Fruit fly (Drosophila melanogaster): ENCODE data around the gene CG7568.
A peak's percentile ranks its signal among the peaks of the same experiment; 100 is the strongest.

The CG7568 gene

DNA sequence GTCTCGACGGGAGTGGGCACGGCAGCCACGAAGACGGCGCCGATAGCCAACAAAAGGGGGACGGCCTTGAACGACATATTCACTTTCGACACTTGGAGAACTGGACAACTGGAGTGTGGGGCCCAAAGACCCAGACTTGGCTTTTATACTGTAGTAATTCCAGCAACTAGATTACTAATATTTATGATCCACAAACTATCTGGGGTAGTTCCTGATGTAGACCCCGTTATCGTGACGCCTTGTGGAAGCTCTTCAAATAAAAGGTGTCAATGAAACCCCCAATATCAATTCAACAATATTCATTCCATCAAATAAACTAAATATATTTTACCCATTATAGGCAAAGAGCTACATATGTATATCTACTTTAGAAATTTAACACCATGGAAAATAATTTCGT lies 9.9 kb downstream of the CG7568 start, which contains the start of gene CG31041:
Gene CG31041 (minus strand): TSS at position 101 of the 400 bp plus-strand sequence.
- TF ChIP-seq Sp1 (GFP tag; optimal IDR thresholded peaks at IDR 0.05) = no peak
- TF ChIP-seq Abd-B (GFP tag; optimal IDR thresholded peaks at IDR 0.05) = no peak
- TF ChIP-seq CG32264 (GFP tag; optimal IDR thresholded peaks at IDR 0.05) = no peak
- no peak for TF ChIP-seq brk (GFP tag; optimal IDR thresholded peaks at IDR 0.05)
- TF ChIP-seq HLH106 (tag; optimal IDR thresholded peaks at IDR 0.05) = no peak
- no peak for TF ChIP-seq Hr83 (GFP tag; optimal IDR thresholded peaks at IDR 0.05; ENCODE audit: poor library complexity, severe bottlenecking)
- TF ChIP-seq dsf (GFP tag; optimal IDR thresholded peaks at IDR 0.05; ENCODE audit: borderline replicate concordance) = no peak
- no peak for TF ChIP-seq CrebA (GFP tag; optimal IDR thresholded peaks at IDR 0.05; ENCODE audit: borderline replicate concordance)

DNA sequence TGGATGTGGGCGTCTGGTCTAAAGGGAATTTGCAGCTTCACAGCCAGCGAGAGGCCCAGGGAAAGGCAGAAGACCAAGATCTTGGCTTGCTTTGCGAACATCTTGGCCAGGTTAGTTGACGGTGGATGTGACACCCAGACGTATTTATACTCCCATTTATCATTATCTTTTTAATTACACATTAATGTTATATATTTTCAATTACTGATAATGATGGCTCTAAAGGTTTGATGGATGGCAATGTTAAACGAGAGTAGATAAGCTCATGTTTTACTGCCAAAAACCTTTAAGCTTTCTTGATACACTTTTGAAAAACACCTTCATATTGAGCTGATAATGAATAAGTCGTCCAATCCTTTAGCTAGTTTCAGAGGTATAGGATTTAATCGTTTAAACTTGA lies 11.0 kb downstream of the CG7568 start, which contains the start of gene CG11470:
Gene CG11470 (minus strand): TSS at position 101 of the 400 bp plus-strand sequence.
- TF ChIP-seq CG9705 (GFP tag; optimal IDR thresholded peaks at IDR 0.05) (no peak), tai (GFP tag; optimal IDR thresholded peaks at IDR 0.05) (no peak), sage (GFP tag; optimal IDR thresholded peaks at IDR 0.05) (no peak), HLH106 (tag; optimal IDR thresholded peaks at IDR 0.05) (no peak), Vsx2 (GFP tag; optimal IDR thresholded peaks at IDR 0.05; ENCODE audit: partially characterized antibody) (no peak), OdsH (GFP tag; optimal IDR thresholded peaks at IDR 0.05) (no peak), Abd-B (GFP tag; optimal IDR thresholded peaks at IDR 0.05) (no peak), N (GFP tag; optimal IDR thresholded peaks at IDR 0.05) (no peak), Dfd (GFP tag; optimal IDR thresholded peaks at IDR 0.05) (no peak), rgr (GFP tag; optimal IDR thresholded peaks at IDR 0.05) (no peak), fru (GFP tag; optimal IDR thresholded peaks at IDR 0.05) (no peak), dsf (GFP tag; optimal IDR thresholded peaks at IDR 0.05; ENCODE audit: borderline replicate concordance) (no peak), lola (GFP tag; optimal IDR thresholded peaks at IDR 0.05) (no peak), ey (GFP tag; optimal IDR thresholded peaks at IDR 0.05) (no peak), Sp1 (GFP tag; optimal IDR thresholded peaks at IDR 0.05) (no peak), pan (optimal IDR thresholded peaks at IDR 0.05) (no peak), psq (GFP tag; optimal IDR thresholded peaks at IDR 0.05) (no peak), Hnf4 (GFP tag; optimal IDR thresholded peaks at IDR 0.05) (no peak), sv (GFP tag; optimal IDR thresholded peaks at IDR 0.05) (no peak)

DNA sequence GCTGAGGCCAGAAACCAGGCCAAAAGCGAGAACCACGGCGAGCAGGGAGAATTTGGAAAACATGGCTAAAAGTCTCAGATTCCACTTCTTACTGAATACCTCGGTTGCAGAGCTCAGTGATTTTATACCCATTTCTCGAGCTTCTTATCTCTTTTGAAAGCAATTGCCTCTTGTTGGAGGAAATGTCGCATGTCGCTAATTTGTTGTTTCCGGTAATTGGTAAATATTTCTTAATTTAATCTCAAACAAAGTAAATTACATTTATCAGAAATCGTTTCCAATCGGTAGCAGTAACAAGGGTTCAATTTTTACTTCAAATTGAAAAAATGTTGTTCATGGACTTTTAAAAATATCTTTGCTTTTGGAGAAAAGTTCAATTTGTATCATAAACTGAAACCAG lies 12.7 kb downstream of the CG7568 start, which contains the start of gene CG7567:
Gene CG7567 (minus strand): TSS at position 101 of the 400 bp plus-strand sequence.
- no peak for TF ChIP-seq ey (GFP tag; optimal IDR thresholded peaks at IDR 0.05)
- no peak for TF ChIP-seq Mio (GFP tag; optimal IDR thresholded peaks at IDR 0.05)
- TF ChIP-seq rgr (GFP tag; optimal IDR thresholded peaks at IDR 0.05) = no peak
- TF ChIP-seq Vsx2 (GFP tag; optimal IDR thresholded peaks at IDR 0.05; ENCODE audit: partially characterized antibody) = no peak
- no peak for TF ChIP-seq lola (GFP tag; optimal IDR thresholded peaks at IDR 0.05)
- TF ChIP-seq CrebA (GFP tag; optimal IDR thresholded peaks at IDR 0.05; ENCODE audit: borderline replicate concordance) = no peak
- TF ChIP-seq Hr83 (GFP tag; optimal IDR thresholded peaks at IDR 0.05; ENCODE audit: poor library complexity, severe bottlenecking) = no peak
- TF ChIP-seq h (GFP tag; optimal IDR thresholded peaks at IDR 0.05) = no peak
- TF ChIP-seq br (GFP tag; optimal IDR thresholded peaks at IDR 0.05) = no peak
- TF ChIP-seq dsf (GFP tag; optimal IDR thresholded peaks at IDR 0.05; ENCODE audit: borderline replicate concordance) = no peak

DNA sequence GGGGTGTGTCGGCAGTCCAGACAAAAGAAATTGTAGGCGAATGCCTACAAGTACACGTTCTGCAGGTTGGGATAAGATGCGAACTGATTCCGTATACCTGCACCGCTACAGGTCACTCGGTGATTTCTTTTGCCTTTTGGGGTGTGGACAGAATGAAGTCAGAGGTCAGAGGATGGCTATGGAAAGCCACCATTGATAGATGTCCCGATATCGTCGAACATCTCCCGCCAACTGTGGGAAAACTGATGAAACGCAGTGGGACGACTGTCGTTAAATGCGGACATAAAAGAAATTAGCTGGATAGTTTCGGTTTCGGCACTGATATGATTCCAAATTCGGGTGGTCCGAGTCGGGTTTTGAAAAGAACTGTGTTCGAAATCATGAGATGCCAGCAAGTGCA lies 13.9 kb downstream of the CG7568 start:
- TF ChIP-seq lola (GFP tag; optimal IDR thresholded peaks at IDR 0.05) (no peak), OdsH (GFP tag; optimal IDR thresholded peaks at IDR 0.05) (no peak), Hr78 (GFP tag; optimal IDR thresholded peaks at IDR 0.05) (no peak), pan (optimal IDR thresholded peaks at IDR 0.05) (no peak), woc (GFP tag; optimal IDR thresholded peaks at IDR 0.05) (no peak)

DNA sequence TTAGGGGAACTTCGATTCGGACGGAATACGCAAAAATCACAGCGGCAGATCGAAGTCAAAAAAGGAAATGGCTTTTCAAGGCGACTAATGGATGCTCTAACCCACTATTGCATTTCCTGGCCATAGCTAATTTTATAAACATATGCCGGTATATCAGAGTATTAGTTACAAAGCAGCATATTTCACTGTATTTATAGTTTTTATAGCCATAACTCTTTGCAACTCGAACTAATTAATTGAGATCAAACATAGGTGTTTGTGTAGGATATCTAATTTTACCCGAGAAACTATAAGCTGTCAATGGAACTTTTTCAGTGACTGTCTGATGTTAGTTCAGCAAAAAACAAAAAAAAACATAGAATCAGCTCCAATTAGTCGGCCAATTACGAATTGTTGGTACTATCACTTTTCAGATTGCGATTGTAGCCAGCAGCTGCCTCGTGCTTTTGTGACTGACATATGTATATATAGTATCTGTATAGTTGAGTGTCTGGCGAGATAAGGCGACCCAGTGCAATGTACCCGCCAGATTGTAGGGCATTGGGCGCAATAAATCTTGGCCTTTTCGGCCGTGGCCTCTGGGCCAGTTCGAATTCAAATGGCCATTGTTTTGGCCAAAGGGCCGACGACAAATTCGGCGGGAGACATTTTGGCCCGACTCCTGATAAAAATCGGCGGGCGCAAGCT lies 15.5 kb downstream of the CG7568 start:
- TF ChIP-seq woc (GFP tag; optimal IDR thresholded peaks at IDR 0.05) (peak; percentile 12), foxo (GFP tag; optimal IDR thresholded peaks at IDR 0.05) (peak in 1 of 2 experiments; percentile 32), ey (GFP tag; optimal IDR thresholded peaks at IDR 0.05) (no peak), Abd-B (GFP tag; optimal IDR thresholded peaks at IDR 0.05) (no peak), fru (GFP tag; optimal IDR thresholded peaks at IDR 0.05) (peak; percentile 24), h (GFP tag; optimal IDR thresholded peaks at IDR 0.05) (peak; percentile 36), Rel (GFP tag; optimal IDR thresholded peaks at IDR 0.05) (no peak), Rel (tag; optimal IDR thresholded peaks at IDR 0.05) (peak; percentile 12), psq (GFP tag; optimal IDR thresholded peaks at IDR 0.05) (no peak)

Measured in whole organism, wandering third instar larva.